Fruit fly (Drosophila melanogaster): ENCODE data around the gene Ir7c.

Gene Ir7c

DNA sequence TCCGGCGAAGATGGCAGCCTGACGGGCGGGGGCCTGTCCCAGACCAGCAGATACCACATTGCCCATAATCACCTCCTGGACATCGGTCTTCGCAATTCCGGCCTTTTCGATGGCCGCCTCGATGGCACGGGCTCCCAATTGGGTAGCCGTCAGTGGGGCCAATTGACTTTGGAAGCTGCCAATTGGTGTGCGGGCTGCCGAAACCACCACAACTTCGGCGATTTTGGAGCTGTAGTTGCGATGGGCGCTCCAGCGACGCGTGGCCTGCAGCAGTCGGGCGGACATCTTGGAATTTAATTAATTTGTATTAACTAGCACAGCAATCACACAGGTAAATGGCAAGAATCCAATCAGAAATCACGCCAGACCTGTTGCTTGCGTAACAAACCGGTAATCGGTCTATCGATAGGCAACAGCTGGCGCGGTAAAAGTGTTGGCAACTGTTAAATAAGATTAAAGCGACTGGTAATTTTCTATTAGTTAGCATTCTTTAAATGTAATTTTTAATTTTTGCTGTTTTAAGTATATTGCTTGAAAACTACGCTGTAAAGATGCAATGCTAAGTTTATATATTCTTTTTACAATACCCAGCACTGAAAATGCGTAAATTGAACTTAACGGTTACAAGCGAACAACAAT is 14.3 kb downstream of the Ir7c start, which contains the start of gene Acat1 (continued):
- TF ChIP-seq gfzf (GFP tag; optimal IDR thresholded peaks at IDR 0.05) (no peak), dan (GFP tag; IDR thresholded peaks at IDR 0.05) (no peak), CG8478 (optimal IDR thresholded peaks at IDR 0.05) (no peak), Deaf1 (tag; optimal IDR thresholded peaks at IDR 0.05) (no peak), E2f1 (GFP tag; IDR thresholded peaks at IDR 0.05) (peak; percentile 22; the same call in 1 of the 2 replicates), Abd-B (GFP tag; optimal IDR thresholded peaks at IDR 0.05) (peak; percentile 12), Atf3 (GFP tag; optimal IDR thresholded peaks at IDR 0.05) (no peak), corto (GFP tag; optimal IDR thresholded peaks at IDR 0.05) (peak; percentile 49), CG4820 (GFP tag; optimal IDR thresholded peaks at IDR 0.05) (peak; percentile 34), Dp (GFP tag; optimal IDR thresholded peaks at IDR 0.05) (peak; percentile 35), fru (optimal IDR thresholded peaks at IDR 0.05) (no peak), bab2 (GFP tag; optimal IDR thresholded peaks at IDR 0.05) (peak; percentile 35), CG15601 (tag; optimal IDR thresholded peaks at IDR 0.05) (no peak), lbe (GFP tag; optimal IDR thresholded peaks at IDR 0.05) (peak; percentile 81), zf30C (GFP tag; optimal IDR thresholded peaks at IDR 0.05) (no peak), sens (GFP tag) (peak; percentile 96), CG11696 (GFP tag; IDR thresholded peaks at IDR 0.05) (no peak), bowl (GFP tag; IDR thresholded peaks at IDR 0.05) (no peak), Fer1 (GFP tag; optimal IDR thresholded peaks at IDR 0.05) (no peak), dpn (GFP tag; optimal IDR thresholded peaks at IDR 0.05) (peak; percentile 44 to 64), gsb-n (tag; optimal IDR thresholded peaks at IDR 0.05) (peak; percentile 44), CG12299 (tag; optimal IDR thresholded peaks at IDR 0.05) (peak; percentile 8), Max (GFP tag; optimal IDR thresholded peaks at IDR 0.05) (peak; percentile 54), aop (GFP tag; IDR thresholded peaks at IDR 0.05) (no peak), dm (GFP tag; optimal IDR thresholded peaks at IDR 0.05) (peak; percentile 32), bigmax (GFP tag; optimal IDR thresholded peaks at IDR 0.05) (no peak), Ssrp (tag; optimal IDR thresholded peaks at IDR 0.05) (peak; percentile 18), zfh1 (GFP tag; IDR thresholded peaks at IDR 0.05) (peak; percentile 76), Antp (GFP tag; optimal IDR thresholded peaks at IDR 0.05) (peak; percentile 5), Elba2 (GFP tag; optimal IDR thresholded peaks at IDR 0.05) (peak; percentile 91), sim (GFP tag; IDR thresholded peaks at IDR 0.05) (no peak), dysf (GFP tag; IDR thresholded peaks at IDR 0.05) (0 out of 3 replicates have a peak, but pooled peaks have one; percentile 20), CG13894 (tag; optimal IDR thresholded peaks at IDR 0.05) (no peak), ttk (GFP tag; IDR thresholded peaks at IDR 0.05) (peak; percentile 24; the same call in 1 of the 2 replicates), danr (GFP tag; IDR thresholded peaks at IDR 0.05) (no peak), grau (tag; optimal IDR thresholded peaks at IDR 0.05) (peak; percentile 41), fd96Cb (tag; optimal IDR thresholded peaks at IDR 0.05) (peak; percentile 35), CG1647 (GFP tag; optimal IDR thresholded peaks at IDR 0.05) (no peak), ara (GFP tag; IDR thresholded peaks at IDR 0.05) (peak; percentile 38; the same call in 1 of the 2 replicates), Sry-δ (GFP tag; optimal IDR thresholded peaks at IDR 0.05) (peak; percentile 42), CG11085 (GFP tag; IDR thresholded peaks at IDR 0.05) (no peak), ems (GFP tag; optimal IDR thresholded peaks at IDR 0.05) (peak; percentile 43), sisA (GFP tag; IDR thresholded peaks at IDR 0.05) (peak; percentile 51), MBD-R2 (GFP tag; IDR thresholded peaks at IDR 0.05) (peak; percentile 60; the same call in 1 of the 2 replicates), CG6689 (GFP tag; IDR thresholded peaks at IDR 0.05) (peak; percentile 66), sug (tag; optimal IDR thresholded peaks at IDR 0.05) (no peak), CG14965 (GFP tag; optimal IDR thresholded peaks at IDR 0.05; ENCODE audit: borderline replicate concordance) (no peak), stc (GFP tag; IDR thresholded peaks at IDR 0.05) (peak; percentile 66), chm (GFP tag; IDR thresholded peaks at IDR 0.05) (no peak), dmrt11E (tag; optimal IDR thresholded peaks at IDR 0.05) (peak; percentile 51), CG10543 (GFP tag; optimal IDR thresholded peaks at IDR 0.05) (no peak), CG10959 (GFP tag; IDR thresholded peaks at IDR 0.05) (no peak)

Measured in whole organism, embryonic.